Fruit fly (Drosophila melanogaster) whole organism, pupa: Measurements from ENCODE around the gene CG43182.

ENCODE experiments used
- CG10348 ChIP-seq: fragments of 200-800 bp; sonication (Bioruptor generic); IDR thresholded peaks from 2 replicates; pipeline ENCODE4 v1.3.6; 2022; ENCODE audit warnings: missing biosample characterization, missing genetic modification characterization
- CG12605 ChIP-seq: fragments of 200-800 bp; sonication (Bioruptor generic); IDR thresholded peaks from 2 replicates; pipeline ENCODE4 v1.3.6; 2022; ENCODE audit warnings: missing biosample characterization, missing genetic modification characterization
- CG13204 ChIP-seq: fragments of 200-800 bp; sonication (Bioruptor generic); optimal IDR thresholded peaks from 2 replicates; lab custom pipeline; 2018; ENCODE audit warnings: missing biosample characterization, mild to moderate bottlenecking, missing genetic modification characterization, moderate library complexity
- CG14655 ChIP-seq: fragments of 200-800 bp; sonication (Bioruptor generic); optimal IDR thresholded peaks from 3 replicates; lab custom pipeline; 2017; ENCODE audit warnings: mild to moderate bottlenecking, missing biosample characterization, missing genetic modification reagents, missing genetic modification characterization
- CG15710 ChIP-seq: fragments of 200-800 bp; sonication (Bioruptor generic); optimal IDR thresholded peaks from 2 replicates; lab custom pipeline; 2018; ENCODE audit warnings: missing biosample characterization, mild to moderate bottlenecking, missing genetic modification characterization, moderate library complexity
- CG17806 ChIP-seq: fragments of 200-800 bp; sonication (Bioruptor generic); optimal IDR thresholded peaks from 2 replicates; lab custom pipeline; 2018; ENCODE audit warnings: missing biosample characterization, mild to moderate bottlenecking, missing genetic modification characterization, moderate library complexity
- CG32121 ChIP-seq: fragments of 200-800 bp; sonication (Bioruptor generic); IDR thresholded peaks from 2 replicates; pipeline ENCODE4 v1.3.6; 2022; ENCODE audit warnings: missing biosample characterization, missing genetic modification characterization
- CG34367 ChIP-seq: fragments of 200-800 bp; sonication (Bioruptor generic); optimal IDR thresholded peaks from 2 replicates; lab custom pipeline; 2018; ENCODE audit warnings: missing biosample characterization, mild to moderate bottlenecking, missing genetic modification characterization
- CG4496 ChIP-seq: fragments of 200-800 bp; sonication (Bioruptor generic); IDR thresholded peaks from 3 replicates; pipeline ENCODE4 v1.3.6; 2022; ENCODE audit warnings: missing biosample characterization, missing genetic modification characterization
- CG8159 ChIP-seq: fragments of 200-800 bp; sonication (Bioruptor generic); optimal IDR thresholded peaks from 3 replicates; lab custom pipeline; 2018; ENCODE audit warnings: missing biosample characterization, mild to moderate bottlenecking, missing genetic modification characterization, moderate library complexity
- CG8301 ChIP-seq: fragments of 200-800 bp; sonication (Bioruptor generic); optimal IDR thresholded peaks from 2 replicates; lab custom pipeline; 2018; ENCODE audit warnings: missing biosample characterization, mild to moderate bottlenecking, missing genetic modification characterization
- CG9948 ChIP-seq: fragments of 200-800 bp; sonication (Bioruptor generic); optimal IDR thresholded peaks from 2 replicates; lab custom pipeline; 2018; ENCODE audit warnings: missing biosample characterization, mild to moderate bottlenecking, missing genetic modification characterization, moderate library complexity
- D1 ChIP-seq: fragments of 200-800 bp; sonication (Bioruptor generic); optimal IDR thresholded peaks from 2 replicates; lab custom pipeline; 2018; ENCODE audit warnings: missing biosample characterization, mild to moderate bottlenecking, missing genetic modification characterization, moderate library complexity
- EcR ChIP-seq: fragments of 200-800 bp; sonication (Bioruptor generic); optimal IDR thresholded peaks from 3 replicates; lab custom pipeline; 2019; ENCODE audit warnings: missing biosample characterization, missing genetic modification characterization, mild to moderate bottlenecking, moderate library complexity, missing genetic modification reagents
- Ets98B ChIP-seq: fragments of 200-800 bp; sonication (Bioruptor generic); IDR thresholded peaks from 2 replicates; pipeline ENCODE4 v1.3.6; 2022; ENCODE audit warnings: missing biosample characterization, missing genetic modification characterization
- Pif1A ChIP-seq: fragments of 200-800 bp; sonication (Bioruptor generic); optimal IDR thresholded peaks from 3 replicates; lab custom pipeline; 2016; ENCODE audit warnings: missing biosample characterization, missing genetic modification characterization
- Pif1B ChIP-seq: fragments of 200-800 bp; sonication (Bioruptor generic); optimal IDR thresholded peaks from 3 replicates; lab custom pipeline; 2016; ENCODE audit warnings: missing biosample characterization, missing genetic modification characterization
- Snoo ChIP-seq: fragments of 200-800 bp; sonication (Bioruptor generic); optimal IDR thresholded peaks from 3 replicates; lab custom pipeline; 2017; ENCODE audit warnings: missing biosample characterization, mild to moderate bottlenecking, missing genetic modification characterization, inconsistent platforms
- fd96Ca ChIP-seq: fragments of 200-800 bp; sonication (Bioruptor generic); IDR thresholded peaks from 3 replicates; pipeline ENCODE4 v1.3.6; 2022; ENCODE audit warnings: missing biosample characterization, missing genetic modification characterization
- gl ChIP-seq: fragments of 200-800 bp; sonication (Bioruptor generic); optimal IDR thresholded peaks from 2 replicates; lab custom pipeline; 2018; ENCODE audit warnings: missing biosample characterization, mild to moderate bottlenecking, missing genetic modification characterization
- rn ChIP-seq: fragments of 200-800 bp; sonication (Bioruptor generic); IDR thresholded peaks from 2 replicates; pipeline ENCODE4 v1.3.6; 2022; ENCODE audit warnings: missing biosample characterization, missing genetic modification characterization

Gene CG43182

DNA sequence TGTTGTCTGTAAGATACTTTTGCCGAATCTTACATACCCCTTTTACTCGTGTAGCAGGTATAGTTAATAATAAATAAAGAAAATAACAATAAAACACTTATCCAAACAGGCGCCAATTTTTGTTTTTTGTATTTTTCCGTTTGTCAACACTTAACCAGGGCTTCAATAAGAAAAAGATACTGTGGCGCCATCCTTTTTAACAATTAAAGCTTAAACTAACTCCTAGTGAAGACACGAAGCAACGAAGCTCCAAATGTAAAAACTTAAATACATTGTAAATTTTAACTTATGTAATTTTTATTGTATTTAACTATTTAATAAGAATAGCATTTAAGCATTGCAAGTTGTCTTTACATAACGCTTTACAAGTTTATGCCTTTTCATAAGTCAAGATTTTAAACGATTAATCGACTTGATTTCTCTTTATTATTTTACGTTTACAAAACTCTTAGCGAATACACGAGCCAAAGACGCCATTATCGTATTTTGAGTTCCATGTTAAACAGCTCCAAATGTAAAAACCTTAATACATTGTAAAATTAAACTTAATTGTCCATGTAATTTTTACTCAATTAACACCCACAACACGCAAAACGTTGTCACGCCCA is 16.1 kb upstream of the CG43182 start:
- TF ChIP-seq CG34367 (tag; lab: Kevin White, UChicago) (no peak), CG15710 (tag; lab: Kevin White, UChicago) (no peak), CG8159 (tag; lab: Kevin White, UChicago) (no peak), CG10348 (GFP tag; lab: Robert Waterston, UW) (no peak), CG32121 (GFP tag; lab: Robert Waterston, UW) (no peak), Pif1B (GFP tag; lab: Kevin White, UChicago) (no peak), fd96Ca (GFP tag; lab: Robert Waterston, UW) (no peak), gl (no peak), Pif1A (no peak), Snoo (tag; lab: Kevin White, UChicago) (no peak), Ets98B (GFP tag; lab: Robert Waterston, UW) (no peak), CG12605 (GFP tag; lab: Robert Waterston, UW) (no peak), CG4496 (GFP tag; lab: Robert Waterston, UW) (no peak), D1 (tag; lab: Kevin White, UChicago) (no peak), CG13204 (GFP tag; lab: Kevin White, UChicago) (no peak)
- TF ChIP-seq, all 21 proteins: peak for 0

DNA sequence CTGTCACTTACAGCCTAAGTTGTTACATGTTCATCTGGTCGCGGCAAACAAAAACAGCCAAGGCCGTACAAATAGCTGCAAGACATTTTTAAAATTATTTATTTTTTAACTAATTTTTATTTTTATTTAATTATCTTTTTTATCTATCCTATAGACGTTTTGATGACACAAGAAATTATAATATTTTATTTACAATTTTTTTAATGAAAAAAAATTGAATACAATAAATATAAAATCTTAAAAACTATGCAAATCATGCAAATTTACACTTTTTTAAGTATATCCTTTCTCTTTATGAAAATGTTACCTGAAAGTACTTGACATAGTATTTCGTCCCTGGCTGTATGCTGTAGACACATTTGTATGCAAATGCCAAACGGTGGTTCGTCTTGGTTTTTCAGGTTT is 14.7 kb upstream of the CG43182 start:
- TF ChIP-seq CG32121 (GFP tag; lab: Robert Waterston, UW), result peak; percentile 53
- TF ChIP-seq CG8159 (tag; lab: Kevin White, UChicago), result peak; percentile 78
- peak; percentile 62 for TF ChIP-seq CG9948 (tag; lab: Kevin White, UChicago)
- TF ChIP-seq Pif1A, result peak; percentile 17
- peak; percentile 72 for TF ChIP-seq CG15710 (tag; lab: Kevin White, UChicago)
- TF ChIP-seq rn, result no peak
- TF ChIP-seq Snoo (tag; lab: Kevin White, UChicago), result no peak
- TF ChIP-seq CG4496 (GFP tag; lab: Robert Waterston, UW), result peak; percentile 19; the same call in 2 of the 3 replicates
- peak; percentile 59 for TF ChIP-seq D1 (tag; lab: Kevin White, UChicago)
- no peak for TF ChIP-seq CG10348 (GFP tag; lab: Robert Waterston, UW)
- TF ChIP-seq Pif1B (GFP tag; lab: Kevin White, UChicago), result no peak
- peak; percentile 17 for TF ChIP-seq CG8301
- peak; percentile 74 for TF ChIP-seq CG14655 (GFP tag; lab: Kevin White, UChicago)
- no peak for TF ChIP-seq Ets98B (GFP tag; lab: Robert Waterston, UW)
- TF ChIP-seq CG12605 (GFP tag; lab: Robert Waterston, UW), result no peak
- peak; percentile 49 for TF ChIP-seq CG17806 (tag; lab: Kevin White, UChicago)
- TF ChIP-seq CG34367 (tag; lab: Kevin White, UChicago), result peak; percentile 29
- TF ChIP-seq fd96Ca (GFP tag; lab: Robert Waterston, UW), result peak; percentile 13; the same call in 1 of the 3 replicates
- no peak for TF ChIP-seq gl
- TF ChIP-seq CG13204 (GFP tag; lab: Kevin White, UChicago), result no peak
- no peak for TF ChIP-seq EcR (GFP tag; lab: Kevin White, UChicago)
- TF ChIP-seq, all 21 proteins: peak for 12

DNA sequence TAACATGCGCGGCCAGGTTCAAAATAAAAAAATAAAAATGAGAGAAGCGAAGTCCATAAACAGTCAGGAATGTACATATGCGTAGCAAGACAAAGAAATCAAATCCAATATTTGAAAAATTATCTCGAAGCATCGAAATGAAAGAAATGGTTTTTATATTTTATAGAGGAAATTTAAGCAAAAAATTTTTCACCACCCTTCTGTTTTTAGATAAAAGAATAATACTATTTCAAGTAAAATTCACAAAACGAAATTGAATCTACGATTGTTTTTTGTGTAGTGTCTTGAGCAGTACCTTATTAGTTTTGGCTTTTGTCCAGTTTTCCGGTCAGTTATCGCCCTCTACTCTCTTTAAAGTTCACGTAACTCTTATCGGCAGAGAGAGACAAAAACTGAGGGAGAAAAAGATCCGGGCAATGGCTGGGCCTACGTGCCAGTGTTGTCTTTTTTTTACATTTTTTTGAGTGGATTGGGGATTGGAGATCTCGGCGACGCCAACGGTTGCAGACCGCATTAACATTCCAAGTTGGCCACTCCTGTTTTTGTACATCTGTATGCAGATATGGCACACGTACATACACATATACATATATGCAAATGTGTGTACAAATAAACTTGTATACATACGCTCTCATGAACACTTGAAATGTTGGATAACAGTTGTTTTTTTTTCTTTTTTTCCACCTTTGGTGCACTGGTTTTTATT is 12.8 kb upstream of the CG43182 start:
- TF ChIP-seq Snoo (tag; lab: Kevin White, UChicago) (no peak), CG8159 (tag; lab: Kevin White, UChicago) (peak; percentile 37), Pif1B (GFP tag; lab: Kevin White, UChicago) (peak; percentile 15), CG14655 (GFP tag; lab: Kevin White, UChicago) (peak; percentile 28), fd96Ca (GFP tag; lab: Robert Waterston, UW) (peak; percentile 11; the same call in 1 of the 3 replicates), Ets98B (GFP tag; lab: Robert Waterston, UW) (no peak), EcR (GFP tag; lab: Kevin White, UChicago) (peak; percentile 83), CG13204 (GFP tag; lab: Kevin White, UChicago) (no peak), Pif1A (peak; percentile 14), CG9948 (tag; lab: Kevin White, UChicago) (peak; percentile 28), CG17806 (tag; lab: Kevin White, UChicago) (peak; percentile 6), CG8301 (peak; percentile 23), CG4496 (GFP tag; lab: Robert Waterston, UW) (no peak)

DNA sequence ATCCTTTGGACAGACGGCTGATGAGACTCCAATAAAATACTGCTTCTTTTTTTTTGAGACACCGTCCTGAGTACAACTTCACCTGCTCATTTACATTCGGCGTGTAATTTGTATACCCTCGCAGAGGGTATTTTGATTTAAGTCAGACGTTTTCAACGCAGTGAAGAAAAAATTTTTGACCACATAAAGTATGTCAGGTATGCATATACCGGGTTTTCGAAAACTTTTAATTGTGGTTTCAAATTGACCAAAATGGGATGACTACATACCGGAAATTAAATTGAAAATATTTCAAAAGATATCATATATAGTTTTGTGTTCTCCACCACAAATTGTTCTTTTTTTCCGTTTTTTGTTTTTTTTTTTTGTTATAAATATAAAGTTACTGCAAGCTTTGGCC is 12.1 kb upstream of the CG43182 start:
- TF ChIP-seq D1 (tag; lab: Kevin White, UChicago) (no peak), CG4496 (GFP tag; lab: Robert Waterston, UW) (peak; percentile 25; the same call in 1 of the 3 replicates), CG8159 (tag; lab: Kevin White, UChicago) (peak; percentile 47), CG32121 (GFP tag; lab: Robert Waterston, UW) (0 out of 2 replicates have a peak, but pooled peaks have one; percentile 17), Ets98B (GFP tag; lab: Robert Waterston, UW) (peak; percentile 14; the same call in 1 of the 2 replicates), Snoo (tag; lab: Kevin White, UChicago) (no peak), Pif1A (peak; percentile 16), EcR (GFP tag; lab: Kevin White, UChicago) (no peak)
